Fruit fly (Drosophila melanogaster) whole organism: ENCODE data around the gene wb.

ENCODE experiments used
- CG8478 ChIP-seq: fragments of >200 bp; optimal IDR thresholded peaks from 2 replicates; lab custom pipeline; 2018; ENCODE audit warnings: inconsistent platforms
- psq ChIP-seq: fragments of >200 bp; optimal IDR thresholded peaks from 2 replicates; lab custom pipeline; 2017

DNA sequence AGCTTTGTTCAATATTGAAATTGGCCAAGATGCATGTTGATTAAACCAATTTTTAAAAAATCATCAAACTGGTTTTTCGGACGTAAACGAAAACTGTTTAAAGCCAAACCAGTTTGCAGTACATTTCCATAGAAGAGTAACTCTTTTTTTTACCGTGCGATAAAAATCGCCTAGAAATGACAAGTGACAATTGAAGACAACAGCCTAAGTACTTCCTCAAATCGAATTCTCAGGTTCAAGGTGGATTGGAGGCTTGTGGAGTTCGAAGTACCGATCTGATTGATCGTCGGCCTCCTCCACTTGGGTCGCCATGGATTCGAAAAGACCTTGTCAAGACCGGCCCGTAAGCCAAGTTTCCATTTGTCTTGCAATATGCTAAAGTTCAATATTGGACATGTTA lies 87.8 kb downstream of the wb start:
- TF ChIP-seq psq (lab: Kevin White, UChicago) (no peak), CG8478 (lab: Kevin White, UChicago) (no peak)
